Worm (Caenorhabditis elegans) whole organism, L1 larva: ENCODE measurements around the gene T10C6.16.
A peak's percentile ranks its signal among the peaks of the same experiment; 100 is the strongest.

Experiments
- C34B4.2 ChIP-seq: sonication (generic microtip); optimal IDR thresholded peaks from 2 replicates; lab custom pipeline; 2017; ENCODE audit warnings: mild to moderate bottlenecking, missing genetic modification characterization, missing compliant biosample characterization
- aha-1 ChIP-seq: fragments of 150-350 bp; optimal IDR thresholded peaks from 2 replicates; lab custom pipeline; 2014; ENCODE audit warnings: missing biosample characterization, missing genetic modification characterization
- aly-2 ChIP-seq: fragments of 150-350 bp; optimal IDR thresholded peaks from 2 replicates; lab custom pipeline; 2014; ENCODE audit warnings: missing biosample characterization, missing genetic modification characterization
- blmp-1 ChIP-seq: fragments of 150-350 bp; optimal IDR thresholded peaks from 2 replicates; lab custom pipeline; 2014; ENCODE audit warnings: missing biosample characterization, missing genetic modification characterization
- ceh-63 ChIP-seq: fragments of 200-800 bp; sonication (Bioruptor generic); optimal IDR thresholded peaks from 2 replicates; lab custom pipeline; 2018; ENCODE audit warnings: mild to moderate bottlenecking, missing genetic modification characterization, missing compliant biosample characterization
- ceh-88 ChIP-seq: fragments of 200-800 bp; sonication (Bioruptor generic); IDR thresholded peaks from 2 replicates; pipeline ENCODE4 v1.3.6; 2022; ENCODE audit warnings: missing genetic modification characterization, missing compliant biosample characterization
- dpl-1 ChIP-seq, 3 experiments: fragments of 150-350 bp in 2 of 3; sonication (generic microtip) in 1 of 3; optimal IDR thresholded peaks; 2 replicates each; lab custom pipeline; 2014 to 2017; ENCODE audit warnings: missing biosample characterization in 3 of 3, missing genetic modification characterization in 3 of 3, missing genetic modification reagents in 3 of 3
- efl-1 ChIP-seq, 4 experiments: fragments of 150-350 bp; optimal IDR thresholded peaks in 3 of 4; peaks in 1 of 4; 1 replicate in 1 of 4; 2 replicates in 3 of 4; lab custom pipeline; 2014; ENCODE audit warnings: missing biosample characterization in 2 of 4, missing genetic modification characterization in 2 of 4, missing genetic modification reagents in 2 of 4
- elt-3 ChIP-seq, 6 experiments: fragments of 150-350 bp in 1 of 6; sonication (generic microtip); optimal IDR thresholded peaks; 2 replicates each; lab custom pipeline; 2017 to 2018; ENCODE audit warnings: missing biosample characterization in 6 of 6, missing genetic modification characterization in 6 of 6, inconsistent platforms in 1 of 6
- fkh-10 ChIP-seq: sonication (generic microtip); optimal IDR thresholded peaks from 2 replicates; lab custom pipeline; 2017; ENCODE audit warnings: missing biosample characterization, missing genetic modification reagents, missing genetic modification characterization
- hlh-17 ChIP-seq: fragments of 200-800 bp; sonication (Bioruptor generic); optimal IDR thresholded peaks from 2 replicates; lab custom pipeline; 2018; ENCODE audit warnings: missing genetic modification characterization, mild to moderate bottlenecking, missing compliant biosample characterization, moderate library complexity, borderline replicate concordance
- hlh-4 ChIP-seq: sonication (generic microtip); optimal IDR thresholded peaks from 2 replicates; lab custom pipeline; 2016; ENCODE audit warnings: mild to moderate bottlenecking, missing genetic modification characterization, missing compliant biosample characterization
- lin-13 ChIP-seq: fragments of 150-350 bp; optimal IDR thresholded peaks from 2 replicates; lab custom pipeline; 2014; ENCODE audit warnings: missing biosample characterization, missing genetic modification reagents, missing genetic modification characterization
- mdl-1 ChIP-seq, 2 experiments: fragments of 150-350 bp; optimal IDR thresholded peaks; 2 replicates each; lab custom pipeline; 2014 to 2017; ENCODE audit warnings: missing biosample characterization in 2 of 2, missing genetic modification characterization in 2 of 2, inconsistent platforms in 1 of 2
- nhr-19 ChIP-seq: fragments of 200-800 bp; sonication (Bioruptor generic); conservative IDR thresholded peaks from 2 replicates; pipeline ENCODE4 v1.3.6; 2022; ENCODE audit warnings: missing genetic modification characterization, missing compliant biosample characterization
- nhr-20 ChIP-seq: sonication (generic microtip); optimal IDR thresholded peaks from 2 replicates; lab custom pipeline; 2016; ENCODE audit warnings: mild to moderate bottlenecking, missing genetic modification characterization, missing compliant biosample characterization
- nhr-47 ChIP-seq: sonication (generic microtip); optimal IDR thresholded peaks from 2 replicates; lab custom pipeline; 2016; ENCODE audit warnings: mild to moderate bottlenecking, missing genetic modification characterization, moderate library complexity, missing compliant biosample characterization
- nhr-76 ChIP-seq: sonication (generic microtip); optimal IDR thresholded peaks from 2 replicates; lab custom pipeline; 2017; ENCODE audit warnings: missing biosample characterization, missing genetic modification characterization
- nhr-84 ChIP-seq: sonication (generic microtip); optimal IDR thresholded peaks from 2 replicates; lab custom pipeline; 2017; ENCODE audit warnings: missing biosample characterization, missing genetic modification characterization
- pag-3 ChIP-seq: sonication (generic microtip); optimal IDR thresholded peaks from 2 replicates; lab custom pipeline; 2017; ENCODE audit warnings: missing genetic modification characterization, mild to moderate bottlenecking, missing compliant biosample characterization, antibody characterized with exemption, borderline replicate concordance; ENCODE audit not compliant: insufficient read depth
- rnt-1 ChIP-seq: sonication (generic microtip); optimal IDR thresholded peaks from 2 replicates; lab custom pipeline; 2016; ENCODE audit warnings: mild to moderate bottlenecking, missing genetic modification characterization, moderate library complexity, missing compliant biosample characterization
- snpc-4 ChIP-seq: fragments of 150-350 bp; optimal IDR thresholded peaks from 2 replicates; lab custom pipeline; 2014; ENCODE audit warnings: missing biosample characterization, missing genetic modification characterization
- snu-23 ChIP-seq: sonication (generic microtip); optimal IDR thresholded peaks from 2 replicates; lab custom pipeline; 2016; ENCODE audit warnings: missing genetic modification characterization, missing compliant biosample characterization
- sox-4 ChIP-seq: sonication (generic microtip); optimal IDR thresholded peaks from 2 replicates; lab custom pipeline; 2016; ENCODE audit warnings: missing genetic modification characterization, missing compliant biosample characterization
- sptf-1 ChIP-seq: fragments of 150-350 bp; optimal IDR thresholded peaks from 2 replicates; lab custom pipeline; 2014; ENCODE audit warnings: missing biosample characterization, missing genetic modification characterization
- sup-37 ChIP-seq: fragments of 200-800 bp; sonication (Bioruptor generic); optimal IDR thresholded peaks from 2 replicates; lab custom pipeline; 2018; ENCODE audit warnings: mild to moderate bottlenecking, missing genetic modification characterization, missing compliant biosample characterization
- unc-62 ChIP-seq: fragments of 150-350 bp; optimal IDR thresholded peaks from 2 replicates; lab custom pipeline; 2014; ENCODE audit warnings: missing biosample characterization, missing genetic modification reagents, missing genetic modification characterization
- unc-86 ChIP-seq: sonication (generic microtip); optimal IDR thresholded peaks from 2 replicates; lab custom pipeline; 2016; ENCODE audit warnings: missing genetic modification characterization, missing compliant biosample characterization
- xbp-1 ChIP-seq: sonication (generic microtip); optimal IDR thresholded peaks from 2 replicates; lab custom pipeline; 2016; ENCODE audit warnings: missing genetic modification characterization, missing compliant biosample characterization
- zag-1 ChIP-seq: fragments of 150-350 bp; optimal IDR thresholded peaks from 2 replicates; lab custom pipeline; 2014; ENCODE audit warnings: missing biosample characterization, missing genetic modification characterization
- ztf-11 ChIP-seq, 2 experiments: sonication (generic microtip); optimal IDR thresholded peaks; 2 replicates each; lab custom pipeline; 2016 to 2017; ENCODE audit warnings: missing genetic modification characterization in 2 of 2, missing biosample characterization in 1 of 2, missing compliant biosample characterization in 1 of 2

Gene T10C6.16

DNA sequence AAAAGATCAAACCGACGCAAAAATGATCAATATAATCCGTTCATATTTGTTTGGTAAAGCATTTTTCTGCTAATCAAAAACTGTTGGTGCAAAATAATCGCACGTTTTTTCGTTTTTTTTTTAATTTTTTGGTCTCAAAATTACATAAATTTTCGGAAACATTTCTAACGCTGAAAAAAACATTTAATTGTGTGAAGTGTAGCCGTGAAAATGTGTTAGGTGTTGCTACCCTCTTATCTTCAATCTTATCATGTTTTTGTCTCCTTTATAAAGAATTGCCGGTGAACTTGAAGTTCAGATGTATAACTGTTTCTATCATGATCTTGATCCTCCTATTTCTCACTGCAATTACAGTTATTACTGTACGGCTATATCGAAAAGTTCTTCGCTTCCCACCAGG, 36.1 kb upstream of the T10C6.16 start, which contains the start of gene cyp-35D1:
TSS of gene cyp-35D1 (plus strand) at position 301 of the 400 bp plus-strand sequence.
- TF ChIP-seq nhr-19 (GFP tag; lab: Robert Waterston, UW) (no peak), unc-86 (tag; lab: Kevin White, UChicago) (no peak), aly-2 (tag; lab: Kevin White, UChicago) (no peak), C34B4.2 (tag; lab: Kevin White, UChicago) (no peak), nhr-84 (tag; lab: Kevin White, UChicago) (no peak)

DNA sequence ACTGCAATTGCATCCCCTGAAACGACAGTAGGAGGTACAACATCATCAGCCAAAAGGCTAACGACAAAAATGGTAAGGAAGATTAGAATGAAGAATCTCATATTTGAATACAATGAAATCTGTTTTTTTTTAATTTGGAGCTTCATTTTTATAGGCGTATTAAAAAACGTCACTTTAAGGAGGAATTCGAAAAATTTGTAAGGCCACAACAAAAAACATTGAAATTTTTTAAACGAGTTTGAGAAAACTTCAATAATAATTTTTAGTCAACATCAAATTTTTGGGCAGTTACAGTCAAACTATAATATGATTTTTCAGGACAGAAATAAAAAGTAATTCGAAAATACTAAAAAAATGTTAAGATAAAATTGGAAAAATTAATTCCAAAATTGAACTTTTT, 30.0 kb upstream of the T10C6.16 start, which contains the start of gene F14H3.14:
TSS of gene F14H3.14 (minus strand) at position 101 of the 400 bp plus-strand sequence.
- TF ChIP-seq unc-62 (GFP tag; lab: Kevin White, UChicago) = no peak
- TF ChIP-seq xbp-1 = no peak
- TF ChIP-seq ceh-63 (GFP tag; lab: Kevin White, UChicago) = no peak
- TF ChIP-seq nhr-19 (GFP tag; lab: Robert Waterston, UW) = no peak

DNA sequence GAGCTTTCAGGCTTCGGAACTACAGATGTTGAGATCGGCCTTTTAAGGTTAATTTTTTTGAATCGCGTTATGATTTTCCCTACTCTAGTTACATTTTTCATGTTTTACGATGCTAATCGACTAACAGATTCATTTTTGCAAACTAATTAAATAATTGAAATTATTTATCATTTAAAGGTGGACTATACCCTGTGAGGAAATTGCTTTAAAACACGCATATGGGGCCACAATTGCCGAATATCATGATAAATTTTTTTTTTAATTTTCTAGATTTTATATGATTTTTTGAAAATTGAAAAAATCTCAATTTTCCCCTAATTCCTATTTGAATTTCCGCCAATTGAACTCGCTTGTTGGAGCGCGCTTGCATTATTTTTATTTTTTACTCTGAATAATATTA, 29.2 kb upstream of the T10C6.16 start, which contains the start of gene fbxa-100:
TSS of gene fbxa-100 (minus strand) at position 101 of the 400 bp plus-strand sequence.
- no peak for TF ChIP-seq sox-4 (tag; lab: Kevin White, UChicago)
- no peak for TF ChIP-seq nhr-76 (tag; lab: Kevin White, UChicago)

DNA sequence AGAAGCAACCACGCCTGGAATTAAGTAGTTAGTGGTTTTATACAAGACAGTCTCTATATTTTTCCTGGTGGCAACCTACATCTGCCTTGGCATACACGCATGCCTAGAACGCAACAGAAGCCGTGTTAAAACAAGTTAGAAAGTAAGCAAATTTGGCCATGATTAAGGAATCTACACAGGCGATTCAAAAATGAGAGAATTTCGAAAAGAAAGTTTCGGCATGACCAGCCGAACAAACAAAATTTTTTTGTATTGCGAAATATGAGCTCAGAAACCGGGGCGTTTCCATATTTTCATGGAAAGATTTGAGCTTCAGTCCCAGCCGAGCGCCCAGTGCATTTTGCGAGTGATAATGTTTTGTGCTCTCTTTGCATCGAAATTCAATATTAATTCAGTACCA, 27.3 kb upstream of the T10C6.16 start, which contains the start of gene F14H3.15:
TSS of gene F14H3.15 (minus strand) at position 101 of the 400 bp plus-strand sequence.
- TF ChIP-seq ztf-11 (tag; optimal IDR thresholded peaks at IDR 0.05; lab: Kevin White, UChicago) (no peak), elt-3 (tag; optimal IDR thresholded peaks at IDR 0.05; lab: Kevin White, UChicago) (no peak), dpl-1 (GFP tag; optimal IDR thresholded peaks at IDR 0.05; lab: Kevin White, UChicago) (no peak), nhr-20 (tag; lab: Kevin White, UChicago) (no peak), fkh-10 (no peak), hlh-4 (tag; lab: Kevin White, UChicago) (no peak), nhr-47 (tag; lab: Kevin White, UChicago) (no peak), unc-62 (GFP tag; lab: Kevin White, UChicago) (no peak), sup-37 (GFP tag; lab: Kevin White, UChicago) (no peak), nhr-19 (GFP tag; lab: Robert Waterston, UW) (no peak)

DNA sequence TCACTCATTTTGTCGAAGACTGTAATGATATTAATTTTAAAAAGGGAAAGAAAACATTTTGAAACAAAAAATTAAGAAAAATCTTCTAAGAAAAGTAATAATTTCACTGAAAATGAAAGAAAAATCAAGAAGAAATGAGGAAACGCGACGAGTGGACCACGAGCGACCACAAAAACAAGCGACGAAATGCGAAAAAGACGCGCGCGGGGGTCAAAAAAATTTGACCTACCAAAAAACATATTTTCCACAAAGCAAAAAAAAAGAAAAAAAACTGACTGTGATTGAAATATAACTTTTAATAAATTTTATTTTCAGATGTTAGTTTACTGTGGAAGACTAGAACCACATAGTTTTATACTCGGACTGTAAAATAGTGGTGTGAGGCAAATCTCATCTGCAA, 26.1 kb upstream of the T10C6.16 start, which contains the start of gene F14H3.6:
TSS of gene F14H3.6 (minus strand) at position 22 of the 400 bp plus-strand sequence.
- TF ChIP-seq lin-13 (GFP tag; lab: Kevin White, UChicago) = no peak
- TF ChIP-seq rnt-1 (tag; lab: Kevin White, UChicago) = no peak
- TF ChIP-seq sptf-1 (tag; lab: Kevin White, UChicago) = no peak

DNA sequence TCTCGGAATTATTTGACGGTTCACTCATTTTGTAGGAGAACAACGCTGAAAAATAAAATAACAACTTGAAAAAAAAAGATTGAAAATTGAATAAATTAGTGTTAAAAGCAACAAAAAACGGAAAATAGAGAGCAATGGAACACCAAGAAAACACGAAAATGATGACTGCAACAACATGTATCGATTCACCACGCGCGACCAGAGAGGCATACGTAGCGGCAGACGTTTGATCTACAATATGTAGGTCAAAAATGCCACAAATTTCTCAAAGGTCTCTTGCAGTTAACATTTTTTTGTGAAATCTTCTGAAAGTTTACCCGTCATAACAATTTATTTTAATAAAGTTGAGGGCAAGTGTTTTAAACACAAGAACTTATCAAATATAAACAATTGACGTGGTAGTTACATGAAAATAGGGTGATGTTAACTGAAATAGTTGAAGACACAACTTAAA, 24.2 kb upstream of the T10C6.16 start, which contains the start of gene F14H3.5:
TSS of gene F14H3.5 (minus strand) at position 51 of the 454 bp plus-strand sequence.
- no peak for TF ChIP-seq hlh-17 (GFP tag; lab: Kevin White, UChicago)
- no peak for TF ChIP-seq zag-1 (tag; lab: Kevin White, UChicago)
- TF ChIP-seq efl-1 (optimal IDR thresholded peaks at IDR 0.05; lab: Kevin White, UChicago) = no peak
- peak in 1 of 2 experiments; percentile 12 for TF ChIP-seq efl-1 (GFP tag; optimal IDR thresholded peaks at IDR 0.05 in 1 of 2; lab: Kevin White, UChicago)

DNA sequence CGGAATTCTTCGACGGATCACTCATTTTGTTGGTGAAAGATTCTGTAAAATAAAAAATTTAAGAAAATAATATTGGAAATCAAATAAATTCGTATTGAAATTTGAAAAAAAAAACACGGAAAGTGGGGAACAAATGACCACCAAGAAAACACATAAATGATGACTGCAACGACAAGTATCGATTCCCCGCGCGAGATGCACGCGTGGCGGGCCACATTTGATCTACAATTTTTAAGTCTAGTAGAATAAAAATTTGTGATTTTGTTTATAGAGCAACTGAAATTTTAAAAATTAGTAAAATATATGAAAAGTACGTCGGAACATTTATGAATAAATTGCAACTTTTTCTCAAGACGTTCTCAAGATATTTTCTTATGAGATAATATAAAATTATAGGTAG, 22.2 kb upstream of the T10C6.16 start, which contains the start of gene F14H3.4:
TSS of gene F14H3.4 (minus strand) at position 42 of the 400 bp plus-strand sequence.
- TF ChIP-seq aha-1 (tag; lab: Kevin White, UChicago) (no peak), mdl-1 (tag; optimal IDR thresholded peaks at IDR 0.05; lab: Kevin White, UChicago) (no peak), pag-3 (tag; lab: Kevin White, UChicago) (no peak), snu-23 (GFP tag; lab: Kevin White, UChicago) (no peak), snpc-4 (tag; lab: Kevin White, UChicago) (no peak), blmp-1 (tag; lab: Kevin White, UChicago) (no peak), sox-4 (tag; lab: Kevin White, UChicago) (no peak), ceh-88 (GFP tag; lab: Robert Waterston, UW) (no peak)
